Worm (Caenorhabditis elegans): ENCODE data around the gene pals-26.

- TF ChIP-seq lin-39 (tag; optimal IDR thresholded peaks at IDR 0.05), result no peak
- TF ChIP-seq ama-1 (optimal IDR thresholded peaks at IDR 0.05), result no peak
Measured at ce11 chrIII:4359900-4360299, 15.1 kb upstream of the pals-26 start.

Data from whole organism, L2 larva.